Worm (Caenorhabditis elegans): ENCODE measurements around the gene sre-5.
A peak's percentile ranks its signal among the peaks of the same experiment; 100 is the strongest.

Gene sre-5

DNA sequence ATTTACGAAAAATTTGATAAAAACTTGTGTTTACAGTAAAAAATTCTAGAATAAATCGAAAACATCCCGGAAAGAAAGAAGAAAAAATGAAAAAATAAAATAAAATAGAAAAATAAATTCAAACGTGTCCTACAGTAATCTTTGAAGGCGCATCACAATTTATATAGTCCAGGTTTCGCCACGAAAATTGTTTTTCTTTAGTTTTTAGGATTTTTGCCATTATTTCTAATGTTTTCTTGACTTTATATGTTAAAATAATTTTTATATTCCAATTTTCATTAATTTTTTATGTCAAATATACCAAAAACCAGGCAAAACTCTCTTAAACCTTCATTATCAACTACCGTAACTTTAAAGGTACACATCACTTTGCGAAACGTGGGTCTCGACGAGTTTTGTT, 47.4 kb upstream of the sre-5 start:
- TF ChIP-seq nhr-84 (tag; optimal IDR thresholded peaks at IDR 0.05) (no peak), nhr-28 (tag; optimal IDR thresholded peaks at IDR 0.05) (no peak), unc-98 (GFP tag; IDR thresholded peaks at IDR 0.05) (no peak), isw-1 (GFP tag; IDR thresholded peaks at IDR 0.05) (no peak), fkh-4 (tag; optimal IDR thresholded peaks at IDR 0.05; ENCODE audit: borderline replicate concordance) (no peak), alr-1 (tag; optimal IDR thresholded peaks at IDR 0.05; ENCODE audit: borderline replicate concordance) (no peak), nhr-71 (tag; optimal IDR thresholded peaks at IDR 0.05) (no peak), ceh-63 (GFP tag; optimal IDR thresholded peaks at IDR 0.05) (no peak)

DNA sequence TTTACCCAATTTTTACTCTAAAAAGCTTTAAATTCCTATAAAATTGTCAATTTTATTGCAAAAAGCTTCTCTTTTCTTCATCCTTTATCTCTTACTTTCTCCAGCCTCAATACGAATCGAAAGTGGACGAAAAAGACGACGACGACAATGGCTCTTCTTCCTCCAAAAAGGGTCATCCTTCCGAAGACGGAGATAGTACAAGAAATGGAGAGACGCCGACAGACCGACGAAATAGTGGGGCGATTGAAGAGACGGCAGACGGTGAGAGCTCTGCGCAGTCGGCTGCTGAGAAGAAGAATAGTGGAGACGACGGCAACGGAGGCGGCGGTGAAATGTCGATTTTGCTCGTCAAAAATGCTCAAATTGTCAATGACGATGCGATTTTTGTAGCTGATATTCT, 45.6 kb upstream of the sre-5 start:
- TF ChIP-seq mdl-1 (tag; optimal IDR thresholded peaks at IDR 0.05) (peak in 1 of 2 experiments; percentile 41), blmp-1 (tag; optimal IDR thresholded peaks at IDR 0.05) (peak; percentile 98), lin-15B (tag; optimal IDR thresholded peaks at IDR 0.05) (no peak), ceh-90 (tag; optimal IDR thresholded peaks at IDR 0.05) (no peak), tbx-2 (tag; optimal IDR thresholded peaks at IDR 0.05) (peak; percentile 63), nhr-19 (GFP tag; conservative IDR thresholded peaks at IDR 0.05) (peak; percentile 32), aha-1 (tag; optimal IDR thresholded peaks at IDR 0.05) (no peak), ceh-8 (GFP tag; optimal IDR thresholded peaks at IDR 0.05) (peak; percentile 0), efl-3 (GFP tag; optimal IDR thresholded peaks at IDR 0.05) (no peak), mab-9 (GFP tag; IDR thresholded peaks at IDR 0.05) (no peak), fkh-4 (tag; optimal IDR thresholded peaks at IDR 0.05; ENCODE audit: borderline replicate concordance) (no peak), unc-86 (tag; optimal IDR thresholded peaks at IDR 0.05) (peak; percentile 63), pax-3 (tag; optimal IDR thresholded peaks at IDR 0.05) (no peak), C16A3.4 (tag; optimal IDR thresholded peaks at IDR 0.05) (no peak), fkh-10 (GFP tag; optimal IDR thresholded peaks at IDR 0.05) (peak; percentile 8), pag-3 (tag; optimal IDR thresholded peaks at IDR 0.05; ENCODE audit: borderline replicate concordance, insufficient read depth) (no peak), vab-15 (tag; optimal IDR thresholded peaks at IDR 0.05) (no peak), lin-13 (GFP tag; optimal IDR thresholded peaks at IDR 0.05) (peak; percentile 3), ceh-82 (tag; optimal IDR thresholded peaks at IDR 0.05) (peak; percentile 37 to 66 (median 53)), zip-4 (GFP tag; optimal IDR thresholded peaks at IDR 0.05) (no peak), rnt-1 (tag; optimal IDR thresholded peaks at IDR 0.05) (no peak), dpl-1 (GFP tag; optimal IDR thresholded peaks at IDR 0.05) (peak; percentile 3 to 33 (median 29)), nhr-47 (tag; optimal IDR thresholded peaks at IDR 0.05) (peak; percentile 74), skn-1 (tag; optimal IDR thresholded peaks at IDR 0.05) (no peak), C34B4.2 (tag; optimal IDR thresholded peaks at IDR 0.05) (no peak), nhr-11 (tag; optimal IDR thresholded peaks at IDR 0.05) (no peak), lin-39 (tag; optimal IDR thresholded peaks at IDR 0.05) (no peak), xbp-1 (tag; optimal IDR thresholded peaks at IDR 0.05) (peak; percentile 48), ztf-11 (tag; optimal IDR thresholded peaks at IDR 0.05) (peak in 1 of 2 experiments; percentile 35), mef-2 (tag; optimal IDR thresholded peaks at IDR 0.05) (no peak), lsy-2 (tag; optimal IDR thresholded peaks at IDR 0.05) (peak; percentile 31 to 60), efl-1 (optimal IDR thresholded peaks at IDR 0.05) (peak; percentile 76 to 91), efl-1 (GFP tag; optimal IDR thresholded peaks at IDR 0.05 in 1 of 2) (peak; percentile 26 to 89), Y116A8C.19 (tag; optimal IDR thresholded peaks at IDR 0.05; ENCODE audit: borderline replicate concordance) (no peak), egl-13 (tag; optimal IDR thresholded peaks at IDR 0.05) (peak; percentile 6), snu-23 (GFP tag; optimal IDR thresholded peaks at IDR 0.05) (peak; percentile 60), tlp-1 (tag; optimal IDR thresholded peaks at IDR 0.05) (no peak), F16B12.6 (tag; optimal IDR thresholded peaks at IDR 0.05) (peak; percentile 4), ama-1 (optimal IDR thresholded peaks at IDR 0.05) (no peak), nhr-84 (tag; optimal IDR thresholded peaks at IDR 0.05) (no peak), sox-4 (tag; optimal IDR thresholded peaks at IDR 0.05) (no peak), nhr-237 (tag; optimal IDR thresholded peaks at IDR 0.05) (no peak), C04F5.9 (tag; optimal IDR thresholded peaks at IDR 0.05) (no peak), ces-1 (GFP tag; optimal IDR thresholded peaks at IDR 0.05) (no peak), ets-5 (GFP tag; IDR thresholded peaks at IDR 0.05) (no peak), nhr-76 (tag; optimal IDR thresholded peaks at IDR 0.05) (no peak)
